Fruit fly (Drosophila melanogaster) whole organism, embryonic: Measurements from ENCODE around the gene Osi17.
A peak's percentile ranks its signal among the peaks of the same experiment; 100 is the strongest.

Source experiments
- Adf1 ChIP-seq: fragments of 200-800 bp; sonication (Bioruptor generic); IDR thresholded peaks from 2 replicates; pipeline ENCODE4 v1.3.6; 2022; ENCODE audit warnings: missing biosample characterization, missing genetic modification characterization
- BEAF-32 ChIP-seq: fragments of 200-800 bp; sonication (Bioruptor generic); optimal IDR thresholded peaks from 3 replicates; lab custom pipeline; 2017; ENCODE audit warnings: missing biosample characterization, missing genetic modification characterization, mild to moderate bottlenecking, moderate library complexity, missing genetic modification reagents
- CG10654 ChIP-seq: fragments of 200-800 bp; sonication (Bioruptor generic); optimal IDR thresholded peaks from 2 replicates; lab custom pipeline; 2016; ENCODE audit warnings: missing biosample characterization, missing genetic modification characterization
- CG11560 ChIP-seq: fragments of 200-800 bp; sonication (Bioruptor generic); IDR thresholded peaks from 3 replicates; pipeline ENCODE4 v1.3.6; 2022; ENCODE audit warnings: missing biosample characterization, missing genetic modification characterization
- CG11696 ChIP-seq: fragments of 200-800 bp; sonication (Bioruptor generic); IDR thresholded peaks from 2 replicates; pipeline ENCODE4 v1.3.6; 2022; ENCODE audit warnings: missing biosample characterization, missing genetic modification characterization
- CG11723 ChIP-seq: fragments of 200-800 bp; sonication (Bioruptor generic); optimal IDR thresholded peaks from 2 replicates; lab custom pipeline; 2017; ENCODE audit warnings: missing biosample characterization, mild to moderate bottlenecking, missing genetic modification characterization
- CG12299 ChIP-seq: fragments of 200-800 bp; sonication (Bioruptor generic); optimal IDR thresholded peaks from 2 replicates; lab custom pipeline; 2018; ENCODE audit warnings: missing biosample characterization, mild to moderate bottlenecking, missing genetic modification characterization
- CG1233 ChIP-seq: fragments of 200-800 bp; sonication (Bioruptor generic); optimal IDR thresholded peaks from 4 replicates; lab custom pipeline; 2018; ENCODE audit warnings: missing biosample characterization, mild to moderate bottlenecking, missing genetic modification characterization
- CG12391 ChIP-seq: fragments of 200-800 bp; sonication (Bioruptor generic); optimal IDR thresholded peaks from 3 replicates; lab custom pipeline; 2018; ENCODE audit warnings: missing biosample characterization, mild to moderate bottlenecking, missing genetic modification characterization, moderate library complexity
- CG12769 ChIP-seq: fragments of 200-800 bp; sonication (Bioruptor generic); optimal IDR thresholded peaks from 2 replicates; lab custom pipeline; 2019; ENCODE audit warnings: missing biosample characterization, mild to moderate bottlenecking, missing genetic modification characterization, moderate library complexity
- CG1603 ChIP-seq: fragments of 200-800 bp; sonication (Bioruptor generic); optimal IDR thresholded peaks from 2 replicates; lab custom pipeline; 2019; ENCODE audit warnings: missing biosample characterization, mild to moderate bottlenecking, missing genetic modification characterization, moderate library complexity
- CG16815 ChIP-seq: fragments of 200-800 bp; sonication (Bioruptor generic); optimal IDR thresholded peaks from 3 replicates; lab custom pipeline; 2017; ENCODE audit warnings: missing biosample characterization, mild to moderate bottlenecking, missing genetic modification characterization
- CG2116 ChIP-seq: fragments of 200-800 bp; sonication (Bioruptor generic); optimal IDR thresholded peaks from 3 replicates; lab custom pipeline; 2018; ENCODE audit warnings: missing biosample characterization, mild to moderate bottlenecking, missing genetic modification characterization
- CG2889 ChIP-seq: fragments of 200-800 bp; sonication (Bioruptor generic); IDR thresholded peaks from 3 replicates; pipeline ENCODE4 v1.3.6; 2022; ENCODE audit warnings: missing biosample characterization, missing genetic modification characterization
- CG31224 ChIP-seq: fragments of 200-800 bp; sonication (Bioruptor generic); IDR thresholded peaks from 2 replicates; pipeline ENCODE4 v1.3.6; 2022; ENCODE audit warnings: missing biosample characterization, missing genetic modification characterization
- CG32772 ChIP-seq: fragments of 200-800 bp; sonication (Bioruptor generic); IDR thresholded peaks from 2 replicates; pipeline ENCODE4 v1.3.6; 2022; ENCODE audit warnings: missing biosample characterization, missing genetic modification characterization
- CG33557 ChIP-seq: fragments of 200-800 bp; sonication (Bioruptor generic); optimal IDR thresholded peaks from 2 replicates; lab custom pipeline; 2019; ENCODE audit warnings: missing biosample characterization, mild to moderate bottlenecking, missing genetic modification characterization, moderate library complexity
- CG4424 ChIP-seq: fragments of 200-800 bp; sonication (Bioruptor generic); optimal IDR thresholded peaks from 3 replicates; lab custom pipeline; 2016; ENCODE audit warnings: missing biosample characterization, missing genetic modification characterization
- CG4854 ChIP-seq: fragments of 200-800 bp; sonication (Bioruptor generic); optimal IDR thresholded peaks from 2 replicates; lab custom pipeline; 2016; ENCODE audit warnings: missing biosample characterization, missing genetic modification characterization, inconsistent platforms
- CG6683 ChIP-seq: fragments of 200-800 bp; sonication (Bioruptor generic); optimal IDR thresholded peaks from 2 replicates; lab custom pipeline; 2017; ENCODE audit warnings: missing biosample characterization, mild to moderate bottlenecking, missing genetic modification characterization, missing genetic modification reagents
- CG7839 ChIP-seq: fragments of 200-800 bp; sonication (Bioruptor generic); optimal IDR thresholded peaks from 3 replicates; lab custom pipeline; 2018; ENCODE audit warnings: missing biosample characterization, mild to moderate bottlenecking, missing genetic modification characterization, moderate library complexity
- CG9817 ChIP-seq: fragments of 200-800 bp; sonication (Bioruptor generic); optimal IDR thresholded peaks from 2 replicates; lab custom pipeline; 2018; ENCODE audit warnings: missing biosample characterization, mild to moderate bottlenecking, missing genetic modification characterization, moderate library complexity
- D19A ChIP-seq: fragments of 200-800 bp; optimal IDR thresholded peaks from 3 replicates; lab custom pipeline; 2019; ENCODE audit warnings: missing biosample characterization, mild to moderate bottlenecking, missing genetic modification characterization, moderate library complexity
- HLH4C ChIP-seq: fragments of 200-800 bp; sonication (Bioruptor generic); IDR thresholded peaks from 3 replicates; pipeline ENCODE4 v1.3.6; 2022; ENCODE audit warnings: missing biosample characterization, missing genetic modification characterization; ENCODE audit not compliant: partially characterized antibody
- HmgD ChIP-seq: fragments of 200-800 bp; sonication (Bioruptor generic); optimal IDR thresholded peaks from 3 replicates; lab custom pipeline; 2016; ENCODE audit warnings: missing biosample characterization, missing genetic modification characterization
- Mad ChIP-seq: fragments of 200-800 bp; sonication (Bioruptor generic); optimal IDR thresholded peaks from 2 replicates; lab custom pipeline; 2016; ENCODE audit warnings: missing biosample characterization, missing genetic modification characterization
- NK7.1 ChIP-seq: fragments of 200-800 bp; sonication (Bioruptor generic); optimal IDR thresholded peaks from 3 replicates; lab custom pipeline; 2016; ENCODE audit warnings: missing biosample characterization, missing genetic modification characterization
- PHDP ChIP-seq: fragments of 200-800 bp; sonication (Bioruptor generic); optimal IDR thresholded peaks from 3 replicates; lab custom pipeline; 2018; ENCODE audit warnings: missing biosample characterization, mild to moderate bottlenecking, missing genetic modification characterization, moderate library complexity
- Ptx1 ChIP-seq: fragments of 200-800 bp; sonication (Bioruptor generic); IDR thresholded peaks from 2 replicates; pipeline ENCODE4 v1.3.6; 2022; ENCODE audit warnings: missing biosample characterization, missing genetic modification characterization
- Sin3A ChIP-seq: fragments of >200 bp; optimal IDR thresholded peaks from 2 replicates; lab custom pipeline; 2018
- TFAM ChIP-seq: fragments of 200-800 bp; sonication (Bioruptor generic); optimal IDR thresholded peaks from 2 replicates; lab custom pipeline; 2017; ENCODE audit warnings: missing biosample characterization, missing genetic modification characterization, inconsistent platforms
- Usf ChIP-seq: fragments of 200-800 bp; sonication (Bioruptor generic); optimal IDR thresholded peaks from 2 replicates; lab custom pipeline; 2017; ENCODE audit warnings: missing genotype, missing biosample characterization, missing genetic modification characterization
- ase ChIP-seq: fragments of 200-800 bp; sonication (Bioruptor generic); IDR thresholded peaks from 3 replicates; pipeline ENCODE4 v1.3.6; 2022; ENCODE audit warnings: missing biosample characterization, missing genetic modification characterization
- br ChIP-seq: fragments of >200 bp; optimal IDR thresholded peaks from 2 replicates; lab custom pipeline; 2017
- dimm ChIP-seq: fragments of 200-800 bp; sonication (Bioruptor generic); IDR thresholded peaks from 2 replicates; pipeline ENCODE4 v1.3.6; 2022; ENCODE audit warnings: missing biosample characterization, missing genetic modification characterization
- dmrt11E ChIP-seq: fragments of 200-800 bp; sonication (Bioruptor generic); optimal IDR thresholded peaks from 3 replicates; lab custom pipeline; 2018; ENCODE audit warnings: missing biosample characterization, mild to moderate bottlenecking, missing genetic modification characterization, moderate library complexity
- dysf ChIP-seq: fragments of 200-800 bp; sonication (Bioruptor generic); IDR thresholded peaks from 3 replicates; pipeline ENCODE4 v1.3.6; 2022; ENCODE audit warnings: missing biosample characterization, missing genetic modification characterization
- en ChIP-seq: fragments of 200-800 bp; sonication (Bioruptor generic); optimal IDR thresholded peaks from 2 replicates; lab custom pipeline; 2016; ENCODE audit warnings: missing biosample characterization, missing genetic modification characterization
- eyg ChIP-seq: fragments of 200-800 bp; sonication (Bioruptor generic); optimal IDR thresholded peaks from 3 replicates; lab custom pipeline; 2016; ENCODE audit warnings: missing biosample characterization, missing genetic modification characterization
- inv ChIP-seq: fragments of 200-800 bp; sonication (Bioruptor generic); IDR thresholded peaks from 2 replicates; pipeline ENCODE4 v1.3.6; 2022; ENCODE audit warnings: missing biosample characterization, missing genetic modification characterization; ENCODE audit not compliant: partially characterized antibody
- kah ChIP-seq: fragments of 200-800 bp; sonication (Bioruptor generic); optimal IDR thresholded peaks from 2 replicates; lab custom pipeline; 2018; ENCODE audit warnings: missing biosample characterization, mild to moderate bottlenecking, missing genetic modification characterization
- kay ChIP-seq: fragments of 200-800 bp; sonication (Bioruptor generic); optimal IDR thresholded peaks from 2 replicates; lab custom pipeline; 2016; ENCODE audit warnings: missing biosample characterization, missing genetic modification characterization
- knrl ChIP-seq: fragments of 200-800 bp; sonication (Bioruptor generic); IDR thresholded peaks from 3 replicates; pipeline ENCODE4 v1.3.6; 2022; ENCODE audit warnings: missing biosample characterization, missing genetic modification characterization; ENCODE audit not compliant: partially characterized antibody
- lilli ChIP-seq: fragments of 200-800 bp; sonication (Bioruptor generic); optimal IDR thresholded peaks from 3 replicates; lab custom pipeline; 2016; ENCODE audit warnings: missing biosample characterization, missing genetic modification characterization
- odd ChIP-seq: fragments of 200-800 bp; sonication (Bioruptor generic); optimal IDR thresholded peaks from 2 replicates; lab custom pipeline; 2017; ENCODE audit warnings: missing biosample characterization, mild to moderate bottlenecking, missing genetic modification characterization
- run ChIP-seq: fragments of 200-800 bp; sonication (Bioruptor generic); optimal IDR thresholded peaks from 3 replicates; lab custom pipeline; 2018; ENCODE audit warnings: missing biosample characterization, mild to moderate bottlenecking, missing genetic modification characterization
- slou ChIP-seq: fragments of 200-800 bp; sonication (Bioruptor generic); optimal IDR thresholded peaks from 3 replicates; lab custom pipeline; 2016; ENCODE audit warnings: missing biosample characterization, missing genetic modification characterization
- sug ChIP-seq: fragments of 200-800 bp; optimal IDR thresholded peaks from 2 replicates; lab custom pipeline; 2019; ENCODE audit warnings: missing biosample characterization, mild to moderate bottlenecking, missing genetic modification characterization, moderate library complexity
- tna ChIP-seq: fragments of 200-800 bp; sonication (Bioruptor generic); IDR thresholded peaks from 2 replicates; pipeline ENCODE4 v1.3.6; 2022; ENCODE audit warnings: missing biosample characterization, missing genetic modification characterization; ENCODE audit not compliant: partially characterized antibody
- trem ChIP-seq: fragments of 200-800 bp; optimal IDR thresholded peaks from 3 replicates; lab custom pipeline; 2019; ENCODE audit warnings: missing biosample characterization, mild to moderate bottlenecking, missing genetic modification characterization, moderate library complexity
- twi ChIP-seq: fragments of 200-800 bp; optimal IDR thresholded peaks from 2 replicates; lab custom pipeline; 2019; ENCODE audit warnings: missing biosample characterization, mild to moderate bottlenecking, missing genetic modification characterization, moderate library complexity
- vfl ChIP-seq: fragments of 200-800 bp; sonication (Bioruptor generic); optimal IDR thresholded peaks from 2 replicates; lab custom pipeline; 2016; ENCODE audit warnings: missing biosample characterization, missing genetic modification characterization
- vvl ChIP-seq: fragments of 200-800 bp; sonication (Bioruptor generic); IDR thresholded peaks from 2 replicates; pipeline ENCODE4 v1.3.6; 2022; ENCODE audit warnings: missing biosample characterization, missing genetic modification characterization

The Osi17 gene

DNA sequence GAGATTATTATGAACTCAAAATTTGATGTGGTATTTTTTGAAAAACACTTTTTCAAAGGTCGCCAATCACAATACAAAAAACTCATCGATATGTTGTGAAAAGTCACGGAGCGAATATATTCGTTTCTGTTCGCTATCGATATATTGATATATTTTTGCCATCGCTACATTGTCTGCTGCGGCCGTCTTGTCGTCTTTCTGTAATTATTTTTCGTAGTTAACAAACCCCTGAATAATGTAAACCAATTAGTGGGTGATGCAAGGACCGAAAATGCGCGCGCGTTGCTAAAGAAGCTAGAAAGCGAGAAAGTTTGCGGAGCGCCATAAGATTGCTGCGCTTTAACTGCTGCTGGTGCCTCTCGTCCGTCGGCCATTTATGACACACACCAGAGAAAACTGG, 39.2 kb downstream of the Osi17 start, which contains the start of gene Pak (continued):
- no peak for TF ChIP-seq en (GFP tag; lab: Kevin White, UChicago)
- TF ChIP-seq sug = no peak
- no peak for TF ChIP-seq dmrt11E (tag; lab: Kevin White, UChicago)
- TF ChIP-seq TFAM = no peak
- no peak for TF ChIP-seq dysf (GFP tag; lab: Robert Waterston, UW)
- peak; percentile 33 for TF ChIP-seq eyg (GFP tag; lab: Kevin White, UChicago)
- no peak for TF ChIP-seq kay (GFP tag; lab: Kevin White, UChicago)
- TF ChIP-seq CG16815 (GFP tag; lab: Kevin White, UChicago) = no peak
- TF ChIP-seq ase (GFP tag; lab: Robert Waterston, UW) = no peak
- TF ChIP-seq CG1603 = peak; percentile 68
- TF ChIP-seq vfl = no peak
- TF ChIP-seq BEAF-32 = peak; percentile 95
- no peak for TF ChIP-seq Usf (GFP tag; lab: Kevin White, UChicago)
- TF ChIP-seq CG11560 (tag; lab: Robert Waterston, UW) = peak; percentile 97
- TF ChIP-seq CG12299 (tag; lab: Kevin White, UChicago) = no peak
- TF ChIP-seq CG2889 (GFP tag; lab: Robert Waterston, UW) = no peak
- no peak for TF ChIP-seq dimm (GFP tag; lab: Robert Waterston, UW)
- no peak for TF ChIP-seq PHDP (tag; lab: Kevin White, UChicago)
- no peak for TF ChIP-seq CG4424 (GFP tag; lab: Kevin White, UChicago)
- TF ChIP-seq twi (tag; lab: Kevin White, UChicago) = no peak
- TF ChIP-seq NK7.1 (GFP tag; lab: Kevin White, UChicago) = no peak
- TF ChIP-seq inv = peak; percentile 92
- TF ChIP-seq CG10654 = no peak
- no peak for TF ChIP-seq CG32772 (GFP tag; lab: Robert Waterston, UW)
- TF ChIP-seq run (tag; lab: Kevin White, UChicago) = no peak
- TF ChIP-seq CG11723 (GFP tag; lab: Kevin White, UChicago) = no peak
- peak; percentile 90 for TF ChIP-seq HLH4C (GFP tag; lab: Robert Waterston, UW)
- no peak for TF ChIP-seq odd (GFP tag; lab: Kevin White, UChicago)
- TF ChIP-seq CG1233 = no peak
- no peak for TF ChIP-seq Ptx1 (GFP tag; lab: Robert Waterston, UW)
- no peak for TF ChIP-seq vvl
- no peak for TF ChIP-seq CG12391 (tag; lab: Kevin White, UChicago)
- TF ChIP-seq tna (GFP tag; lab: Robert Waterston, UW) = peak; percentile 93
- no peak for TF ChIP-seq CG11696 (GFP tag; lab: Robert Waterston, UW)
- peak; percentile 54 for TF ChIP-seq trem (tag; lab: Kevin White, UChicago)
- no peak for TF ChIP-seq kah (GFP tag; lab: Kevin White, UChicago)
- no peak for TF ChIP-seq br (lab: Kevin White, UChicago)
- no peak for TF ChIP-seq CG12769 (tag; lab: Kevin White, UChicago)
- TF ChIP-seq slou = no peak
- TF ChIP-seq Adf1 (GFP tag; lab: Robert Waterston, UW) = peak; percentile 39; the same call in 1 of the 2 replicates
- TF ChIP-seq CG31224 (GFP tag; lab: Robert Waterston, UW) = no peak
- TF ChIP-seq Mad (GFP tag; lab: Kevin White, UChicago) = no peak
- no peak for TF ChIP-seq CG33557 (GFP tag; lab: Kevin White, UChicago)
- TF ChIP-seq CG9817 (tag; lab: Kevin White, UChicago) = no peak
- no peak for TF ChIP-seq HmgD (GFP tag; lab: Kevin White, UChicago)
- no peak for TF ChIP-seq CG4854 (GFP tag; lab: Kevin White, UChicago)
- TF ChIP-seq knrl (GFP tag; lab: Robert Waterston, UW) = peak; percentile 95
- no peak for TF ChIP-seq D19A (tag; lab: Kevin White, UChicago)
- peak; percentile 44 for TF ChIP-seq Sin3A (lab: Kevin White, UChicago)
- peak; percentile 31 for TF ChIP-seq lilli (GFP tag; lab: Kevin White, UChicago)
- no peak for TF ChIP-seq CG6683 (GFP tag; lab: Kevin White, UChicago)
- TF ChIP-seq CG7839 (tag; lab: Kevin White, UChicago) = no peak
- peak; percentile 56 for TF ChIP-seq CG2116
